Fruit fly (Drosophila melanogaster) whole organism, embryonic: Measurements from ENCODE around the gene CG43072.
A peak's percentile ranks its signal among the peaks of the same experiment; 100 is the strongest.

ENCODE experiments used
- B-H1 ChIP-seq: fragments of 200-800 bp; sonication (Bioruptor generic); IDR thresholded peaks from 3 replicates; pipeline ENCODE4 v1.3.6; 2022; ENCODE audit warnings: missing biosample characterization, missing genetic modification characterization
- B-H2 ChIP-seq: fragments of 200-800 bp; sonication (Bioruptor generic); optimal IDR thresholded peaks from 2 replicates; lab custom pipeline; 2018; ENCODE audit warnings: missing biosample characterization, mild to moderate bottlenecking, missing genetic modification characterization
- CG10979 ChIP-seq: fragments of 200-800 bp; sonication (Bioruptor generic); optimal IDR thresholded peaks from 2 replicates; lab custom pipeline; 2018; ENCODE audit warnings: missing biosample characterization, mild to moderate bottlenecking, missing genetic modification characterization, moderate library complexity
- CG11504 ChIP-seq: fragments of 200-800 bp; sonication (Bioruptor generic); optimal IDR thresholded peaks from 3 replicates; lab custom pipeline; 2019; ENCODE audit warnings: missing biosample characterization, mild to moderate bottlenecking, missing genetic modification characterization, moderate library complexity
- CG12104 ChIP-seq: fragments of 200-800 bp; sonication (Bioruptor generic); optimal IDR thresholded peaks from 3 replicates; lab custom pipeline; 2016; ENCODE audit warnings: missing biosample characterization, missing genetic modification characterization
- CG12769 ChIP-seq: fragments of 200-800 bp; sonication (Bioruptor generic); optimal IDR thresholded peaks from 2 replicates; lab custom pipeline; 2019; ENCODE audit warnings: missing biosample characterization, mild to moderate bottlenecking, missing genetic modification characterization, moderate library complexity
- CG17385 ChIP-seq: fragments of 200-800 bp; sonication (Bioruptor generic); optimal IDR thresholded peaks from 3 replicates; lab custom pipeline; 2018; ENCODE audit warnings: missing biosample characterization, mild to moderate bottlenecking, missing genetic modification characterization
- CG18476 ChIP-seq: fragments of 200-800 bp; sonication (Bioruptor generic); optimal IDR thresholded peaks from 2 replicates; lab custom pipeline; 2016; ENCODE audit warnings: missing biosample characterization, mild to moderate bottlenecking, missing genetic modification characterization
- CG2678 ChIP-seq: fragments of 200-800 bp; sonication (Bioruptor generic); optimal IDR thresholded peaks from 3 replicates; lab custom pipeline; 2019; ENCODE audit warnings: missing biosample characterization, mild to moderate bottlenecking, missing genetic modification characterization, moderate library complexity
- CG6765 ChIP-seq: fragments of 200-800 bp; sonication (Bioruptor generic); optimal IDR thresholded peaks from 3 replicates; lab custom pipeline; 2017; ENCODE audit warnings: missing biosample characterization, mild to moderate bottlenecking, missing genetic modification characterization
- CG6854 ChIP-seq: fragments of 200-800 bp; sonication (Bioruptor generic); optimal IDR thresholded peaks from 3 replicates; lab custom pipeline; 2017; ENCODE audit warnings: missing biosample characterization, mild to moderate bottlenecking, missing genetic modification characterization
- CG7372 ChIP-seq: fragments of 200-800 bp; sonication (Bioruptor generic); IDR thresholded peaks from 2 replicates; pipeline ENCODE4 v1.3.6; 2022; ENCODE audit warnings: missing biosample characterization, missing genetic modification characterization
- CG8359 ChIP-seq: fragments of 200-800 bp; sonication (Bioruptor generic); optimal IDR thresholded peaks from 2 replicates; lab custom pipeline; 2017; ENCODE audit warnings: missing biosample characterization, mild to moderate bottlenecking, missing genetic modification characterization, borderline replicate concordance
- Camta ChIP-seq: fragments of 200-800 bp; sonication (Bioruptor generic); optimal IDR thresholded peaks from 2 replicates; lab custom pipeline; 2016; ENCODE audit warnings: missing biosample characterization, missing genetic modification characterization
- CkIIα-i1 ChIP-seq: fragments of 200-800 bp; sonication (Bioruptor generic); IDR thresholded peaks from 2 replicates; pipeline ENCODE4 v1.3.6; 2022; ENCODE audit warnings: missing biosample characterization, missing genetic modification characterization
- D19A ChIP-seq: fragments of 200-800 bp; optimal IDR thresholded peaks from 3 replicates; lab custom pipeline; 2019; ENCODE audit warnings: missing biosample characterization, mild to moderate bottlenecking, missing genetic modification characterization, moderate library complexity
- D19B ChIP-seq: fragments of 200-800 bp; sonication (Bioruptor generic); optimal IDR thresholded peaks from 2 replicates; lab custom pipeline; 2017; ENCODE audit warnings: missing biosample characterization, mild to moderate bottlenecking, missing genetic modification characterization
- HLH3B ChIP-seq: fragments of 200-800 bp; sonication (Bioruptor generic); IDR thresholded peaks from 2 replicates; pipeline ENCODE4 v1.3.6; 2022; ENCODE audit warnings: missing biosample characterization, missing genetic modification characterization
- Hmr ChIP-seq: fragments of 200-800 bp; sonication (Bioruptor generic); optimal IDR thresholded peaks from 3 replicates; lab custom pipeline; 2017; ENCODE audit warnings: mild to moderate bottlenecking, missing biosample characterization, missing genetic modification reagents, missing genetic modification characterization
- Hr78 ChIP-seq, 2 experiments: fragments of 200-800 bp in 1 of 2; fragments of >200 bp in 1 of 2; sonication (Bioruptor generic) in 1 of 2; optimal IDR thresholded peaks; 2 replicates each; lab custom pipeline; 2017 to 2019; ENCODE audit warnings: missing biosample characterization in 2 of 2, missing genetic modification characterization in 2 of 2, mild to moderate bottlenecking in 1 of 2, moderate library complexity in 1 of 2
- Mad ChIP-seq: fragments of 200-800 bp; sonication (Bioruptor generic); optimal IDR thresholded peaks from 2 replicates; lab custom pipeline; 2016; ENCODE audit warnings: missing biosample characterization, missing genetic modification characterization
- Med ChIP-seq: fragments of 200-800 bp; sonication (Bioruptor generic); peaks from one replicate; lab custom pipeline; 2016; ENCODE audit warnings: missing biosample characterization, missing genetic modification characterization, mild to moderate bottlenecking, inconsistent platforms, moderate library complexity
- NC2β ChIP-seq: fragments of 200-800 bp; sonication (Bioruptor generic); optimal IDR thresholded peaks from 2 replicates; lab custom pipeline; 2016; ENCODE audit warnings: missing biosample characterization, missing genetic modification characterization
- Optix ChIP-seq: fragments of 200-800 bp; sonication (Bioruptor generic); IDR thresholded peaks from 3 replicates; pipeline ENCODE4 v1.3.6; 2022; ENCODE audit warnings: missing biosample characterization, missing genetic modification characterization
- Pdp1 ChIP-seq, 2 experiments: fragments of 200-800 bp; sonication (Bioruptor generic); optimal IDR thresholded peaks; 3 replicates each; lab custom pipeline; 2016; ENCODE audit warnings: missing biosample characterization in 2 of 2, missing genetic modification characterization in 2 of 2, mild to moderate bottlenecking in 1 of 2, moderate library complexity in 1 of 2
- Ptx1 ChIP-seq: fragments of 200-800 bp; sonication (Bioruptor generic); IDR thresholded peaks from 2 replicates; pipeline ENCODE4 v1.3.6; 2022; ENCODE audit warnings: missing biosample characterization, missing genetic modification characterization
- Rfx ChIP-seq: fragments of 200-800 bp; sonication (Bioruptor generic); IDR thresholded peaks from 2 replicates; pipeline ENCODE4 v1.3.6; 2022; ENCODE audit warnings: missing biosample characterization, missing genetic modification characterization
- Spps ChIP-seq: fragments of 200-800 bp; sonication (Bioruptor generic); optimal IDR thresholded peaks from 2 replicates; lab custom pipeline; 2018; ENCODE audit warnings: missing biosample characterization, mild to moderate bottlenecking, missing genetic modification characterization
- Sry-β ChIP-seq: fragments of 200-800 bp; sonication (Bioruptor generic); optimal IDR thresholded peaks from 2 replicates; lab custom pipeline; 2018; ENCODE audit warnings: missing biosample characterization, mild to moderate bottlenecking, missing genetic modification characterization, moderate library complexity
- Sry-δ ChIP-seq: fragments of 200-800 bp; sonication (Bioruptor generic); optimal IDR thresholded peaks from 2 replicates; lab custom pipeline; 2016; ENCODE audit warnings: missing biosample characterization, missing genetic modification characterization
- Trl ChIP-seq, 3 experiments: fragments of >200 bp in 2 of 3; fragments of 200-800 bp in 1 of 3; sonication (Bioruptor generic) in 1 of 3; optimal IDR thresholded peaks; 2 replicates in 1 of 3; 3 replicates in 2 of 3; lab custom pipeline; 2016 to 2017; ENCODE audit warnings: missing biosample characterization in 1 of 3, missing genetic modification characterization in 1 of 3
- bowl ChIP-seq: fragments of 200-800 bp; sonication (Bioruptor generic); IDR thresholded peaks from 2 replicates; pipeline ENCODE4 v1.3.6; 2022; ENCODE audit warnings: missing biosample characterization, missing genetic modification characterization
- chinmo ChIP-seq: fragments of 200-800 bp; sonication (Bioruptor generic); IDR thresholded peaks from 4 replicates; pipeline ENCODE4 v1.3.6; 2022; ENCODE audit warnings: missing biosample characterization, missing genetic modification characterization; ENCODE audit not compliant: partially characterized antibody
- chm ChIP-seq: fragments of 200-800 bp; sonication (Bioruptor generic); IDR thresholded peaks from 2 replicates; pipeline ENCODE4 v1.3.6; 2022; ENCODE audit warnings: missing biosample characterization, missing genetic modification characterization
- chn ChIP-seq: fragments of 200-800 bp; sonication (Bioruptor generic); optimal IDR thresholded peaks from 2 replicates; lab custom pipeline; 2016; ENCODE audit warnings: missing biosample characterization, missing genetic modification characterization
- ci ChIP-seq: fragments of 200-800 bp; sonication (Bioruptor generic); IDR thresholded peaks from 3 replicates; pipeline ENCODE4 v1.3.6; 2022; ENCODE audit warnings: missing biosample characterization, missing genetic modification characterization
- crol ChIP-seq: fragments of 200-800 bp; sonication (Bioruptor generic); IDR thresholded peaks from 2 replicates; pipeline ENCODE4 v1.3.6; 2022; ENCODE audit warnings: missing biosample characterization, missing genetic modification characterization
- eyg ChIP-seq: fragments of 200-800 bp; sonication (Bioruptor generic); optimal IDR thresholded peaks from 3 replicates; lab custom pipeline; 2016; ENCODE audit warnings: missing biosample characterization, missing genetic modification characterization
- fu2 ChIP-seq: fragments of 200-800 bp; sonication (Bioruptor generic); optimal IDR thresholded peaks from 2 replicates; lab custom pipeline; 2016; ENCODE audit warnings: missing biosample characterization, missing genetic modification characterization
- gt ChIP-seq: fragments of 200-800 bp; sonication (Bioruptor generic); IDR thresholded peaks from 2 replicates; pipeline ENCODE4 v1.3.6; 2022; ENCODE audit warnings: missing biosample characterization, missing genetic modification characterization
- hth ChIP-seq: fragments of >200 bp; optimal IDR thresholded peaks from 2 replicates; lab custom pipeline; 2017; ENCODE audit warnings: inconsistent platforms
- rib ChIP-seq: fragments of 200-800 bp; sonication (Bioruptor generic); IDR thresholded peaks from 2 replicates; pipeline ENCODE4 v1.3.6; 2022; ENCODE audit warnings: missing biosample characterization, missing genetic modification characterization
- sima ChIP-seq: fragments of 200-800 bp; sonication (Bioruptor generic); optimal IDR thresholded peaks from 2 replicates; lab custom pipeline; 2016; ENCODE audit warnings: missing biosample characterization, missing genetic modification characterization
- slbo ChIP-seq: fragments of 200-800 bp; sonication (Bioruptor generic); IDR thresholded peaks from 2 replicates; pipeline ENCODE4 v1.3.6; 2022; ENCODE audit warnings: missing biosample characterization, missing genetic modification characterization
- sna ChIP-seq: fragments of 200-800 bp; sonication (Bioruptor generic); IDR thresholded peaks from 2 replicates; pipeline ENCODE4 v1.3.6; 2022; ENCODE audit warnings: missing biosample characterization, missing genetic modification characterization; ENCODE audit not compliant: partially characterized antibody
- tna ChIP-seq: fragments of 200-800 bp; sonication (Bioruptor generic); IDR thresholded peaks from 2 replicates; pipeline ENCODE4 v1.3.6; 2022; ENCODE audit warnings: missing biosample characterization, missing genetic modification characterization; ENCODE audit not compliant: partially characterized antibody
- vvl ChIP-seq: fragments of 200-800 bp; sonication (Bioruptor generic); IDR thresholded peaks from 2 replicates; pipeline ENCODE4 v1.3.6; 2022; ENCODE audit warnings: missing biosample characterization, missing genetic modification characterization
- wdn ChIP-seq: fragments of 200-800 bp; sonication (Bioruptor generic); IDR thresholded peaks from 2 replicates; pipeline ENCODE4 v1.3.6; 2022; ENCODE audit warnings: missing biosample characterization, missing genetic modification characterization
- wor ChIP-seq: fragments of 200-800 bp; sonication (Bioruptor generic); IDR thresholded peaks from 2 replicates; pipeline ENCODE4 v1.3.6; 2022; ENCODE audit warnings: missing biosample characterization, missing genetic modification characterization
- z ChIP-seq: fragments of 200-800 bp; sonication (Bioruptor generic); IDR thresholded peaks from 3 replicates; pipeline ENCODE4 v1.3.6; 2022; ENCODE audit warnings: missing biosample characterization, missing genetic modification characterization

CG43072 gene

DNA sequence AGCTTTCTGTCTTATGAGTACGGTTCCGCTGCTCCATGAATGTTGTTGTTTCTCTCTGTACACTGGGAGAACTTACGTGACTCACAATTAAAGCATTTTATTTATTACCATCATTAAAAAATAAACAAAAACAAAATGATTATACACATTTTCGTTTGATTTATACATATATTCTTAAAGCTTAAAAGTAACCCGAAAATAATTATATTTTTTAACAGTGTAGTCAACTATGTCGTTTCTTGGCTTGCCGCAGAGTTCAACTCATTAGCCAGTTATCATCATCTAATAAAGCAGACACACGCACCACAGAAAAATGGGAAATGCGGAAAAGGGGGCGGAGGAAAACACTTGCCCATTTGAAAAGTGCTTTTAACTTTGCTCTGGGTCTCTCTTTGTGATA, 28.2 kb upstream of the CG43072 start (continued):
- TF ChIP-seq CG7372, result no peak
- peak; percentile 62 for TF ChIP-seq Spps (tag; lab: Kevin White, UChicago)
- TF ChIP-seq Trl (optimal IDR thresholded peaks at IDR 0.05; lab: Kevin White, UChicago), result no peak
- TF ChIP-seq Trl (GFP tag; optimal IDR thresholded peaks at IDR 0.05; lab: Kevin White, UChicago), result peak; percentile 36
- peak; percentile 38 for TF ChIP-seq Camta (GFP tag; lab: Kevin White, UChicago)
- peak; percentile 74 for TF ChIP-seq Hmr (GFP tag; lab: Kevin White, UChicago)
- TF ChIP-seq CG6854 (GFP tag; lab: Kevin White, UChicago), result no peak
- TF ChIP-seq Hr78 (GFP tag; optimal IDR thresholded peaks at IDR 0.05; lab: Kevin White, UChicago), result peak in 1 of 2 experiments; percentile 76
- no peak for TF ChIP-seq CkIIα-i1 (GFP tag; lab: Robert Waterston, UW)
- TF ChIP-seq Sry-δ (GFP tag; lab: Kevin White, UChicago), result peak; percentile 29
- TF ChIP-seq Mad (GFP tag; lab: Kevin White, UChicago), result peak; percentile 52
- peak; percentile 44 for TF ChIP-seq fu2 (GFP tag; lab: Kevin White, UChicago)
- no peak for TF ChIP-seq sna (GFP tag; lab: Robert Waterston, UW)
- TF ChIP-seq CG8359 (GFP tag; lab: Kevin White, UChicago), result no peak
- no peak; the same call in 2 of the 3 replicates for TF ChIP-seq Optix (GFP tag; lab: Robert Waterston, UW)
- TF ChIP-seq B-H1 (GFP tag; lab: Robert Waterston, UW), result peak; percentile 47; the same call in 2 of the 3 replicates
- peak; percentile 31 for TF ChIP-seq Sry-β (GFP tag; lab: Kevin White, UChicago)
- 0 out of 2 replicates have a peak, but pooled peaks have one; percentile 35 for TF ChIP-seq wor (GFP tag; lab: Robert Waterston, UW)
- TF ChIP-seq D19B (GFP tag; lab: Kevin White, UChicago), result peak; percentile 35
- TF ChIP-seq Rfx (GFP tag; lab: Robert Waterston, UW), result peak; percentile 65
- TF ChIP-seq Ptx1 (GFP tag; lab: Robert Waterston, UW), result peak; percentile 71
- peak; percentile 58 for TF ChIP-seq chm (GFP tag; lab: Robert Waterston, UW)
- TF ChIP-seq chn (GFP tag; lab: Kevin White, UChicago), result peak; percentile 61
- TF ChIP-seq D19A, result peak; percentile 79
- TF ChIP-seq CG11504 (tag; lab: Kevin White, UChicago), result peak; percentile 87
- TF ChIP-seq bowl (GFP tag; lab: Robert Waterston, UW), result no peak
- peak; percentile 77 for TF ChIP-seq HLH3B (GFP tag; lab: Robert Waterston, UW)
- TF ChIP-seq B-H2 (GFP tag; lab: Kevin White, UChicago), result no peak
- no peak for TF ChIP-seq tna (GFP tag; lab: Robert Waterston, UW)
- TF ChIP-seq CG18476 (GFP tag; lab: Kevin White, UChicago), result peak; percentile 58
- peak; percentile 10 for TF ChIP-seq sima (GFP tag; lab: Kevin White, UChicago)
- peak; percentile 84 for TF ChIP-seq CG10979 (tag; lab: Kevin White, UChicago)
- no peak for TF ChIP-seq NC2β (GFP tag; lab: Kevin White, UChicago)
- peak; percentile 32 for TF ChIP-seq eyg (GFP tag; lab: Kevin White, UChicago)
- TF ChIP-seq CG6765, result no peak

DNA sequence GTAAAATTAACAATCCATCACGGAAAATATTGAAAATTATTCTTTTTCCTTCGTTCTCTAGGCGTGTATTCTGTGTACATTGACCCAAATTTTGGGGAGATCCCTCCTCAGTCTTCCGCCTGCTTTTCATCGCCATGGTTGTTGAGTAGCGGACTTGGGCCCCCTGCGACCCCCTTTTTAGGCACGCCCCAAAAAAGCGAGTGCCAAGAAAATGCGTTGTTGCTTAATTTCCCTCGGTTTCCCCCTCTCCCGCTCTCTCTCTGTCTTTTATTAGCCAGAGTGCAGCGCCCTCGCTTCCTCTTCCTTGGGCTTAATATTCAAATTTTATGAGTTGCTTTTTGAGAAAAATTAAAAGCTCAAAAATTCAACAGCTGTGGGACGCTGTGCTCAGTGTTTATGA, 24.8 kb upstream of the CG43072 start:
- TF ChIP-seq wdn (GFP tag; lab: Robert Waterston, UW) (no peak), ci (GFP tag; lab: Robert Waterston, UW) (0 out of 3 replicates have a peak, but pooled peaks have one; percentile 7), slbo (GFP tag; lab: Robert Waterston, UW) (peak; percentile 51), z (GFP tag; lab: Robert Waterston, UW) (0 out of 3 replicates have a peak, but pooled peaks have one; percentile 13), gt (GFP tag; lab: Robert Waterston, UW) (0 out of 2 replicates have a peak, but pooled peaks have one; percentile 8), CG12104 (GFP tag; lab: Kevin White, UChicago) (no peak), Pdp1 (GFP tag; optimal IDR thresholded peaks at IDR 0.05; lab: Kevin White, UChicago) (peak in 1 of 2 experiments; percentile 26), CG12769 (tag; lab: Kevin White, UChicago) (peak; percentile 80), CG17385 (GFP tag; lab: Kevin White, UChicago) (peak; percentile 43), CG2678 (no peak), rib (GFP tag; lab: Robert Waterston, UW) (peak; percentile 25; the same call in 1 of the 2 replicates), crol (peak; percentile 94), Sry-β (GFP tag; lab: Kevin White, UChicago) (peak; percentile 43), hth (lab: Kevin White, UChicago) (no peak), CG11504 (tag; lab: Kevin White, UChicago) (no peak), chinmo (peak; percentile 51; the same call in 1 of the 4 replicates), vvl (GFP tag; lab: Robert Waterston, UW) (peak; percentile 40), Med (GFP tag; lab: Kevin White, UChicago) (peak; percentile 51)
